Fruit fly (Drosophila melanogaster): Measurements from ENCODE around the gene CG42467.
A peak's percentile ranks its signal among the peaks of the same experiment; 100 is the strongest.

CG42467 gene

DNA sequence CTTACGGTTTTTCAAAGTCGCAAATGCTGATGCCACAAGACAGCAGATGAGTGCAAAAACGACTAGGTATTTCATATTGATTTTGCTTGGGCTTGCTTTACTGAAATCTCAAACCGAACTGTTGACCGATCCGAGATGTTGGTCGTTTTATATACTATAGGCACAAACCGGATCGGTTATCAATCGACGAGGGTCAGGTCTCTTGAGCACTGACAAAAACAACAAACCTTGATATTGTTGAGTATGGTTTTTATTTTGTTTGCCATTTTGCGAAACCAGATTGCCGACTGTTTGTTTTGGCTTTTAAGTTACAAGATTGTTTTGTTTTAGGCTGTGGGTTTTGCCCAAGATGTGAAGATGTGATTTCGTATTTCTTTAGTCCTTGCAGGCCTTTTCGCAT, 8.6 kb upstream of the CG42467 start, which contains the start of gene CG16704:
Gene CG16704 (minus strand): TSS at position 122 of the 400 bp plus-strand sequence.
- TF ChIP-seq Rel (GFP tag; optimal IDR thresholded peaks at IDR 0.05) (no peak), Rel (tag; optimal IDR thresholded peaks at IDR 0.05) (peak; percentile 23), br (GFP tag; optimal IDR thresholded peaks at IDR 0.05) (no peak)

DNA sequence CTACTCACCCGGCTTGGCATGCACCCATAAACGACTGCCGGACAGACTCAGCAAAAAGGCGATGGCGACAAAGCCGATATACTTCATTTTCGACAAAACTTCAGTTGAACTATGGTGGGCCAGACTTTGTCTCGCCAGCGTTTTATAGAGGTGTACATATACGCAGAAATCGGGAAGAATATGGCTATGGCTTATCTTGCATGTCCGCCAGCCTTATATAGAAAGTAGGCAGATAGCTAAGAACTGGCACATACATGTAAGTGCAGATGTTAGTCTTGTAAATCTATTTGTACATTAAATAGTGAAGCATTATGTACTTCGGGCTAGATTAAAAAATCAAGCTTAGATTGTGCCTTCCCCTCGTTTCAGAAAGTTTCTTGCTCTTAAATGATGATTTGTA, 8.0 kb upstream of the CG42467 start, which contains the start of gene CG3513:
Gene CG3513 (minus strand): TSS at position 101 of the 400 bp plus-strand sequence.
- TF ChIP-seq CrebA (GFP tag; optimal IDR thresholded peaks at IDR 0.05; ENCODE audit: borderline replicate concordance), result no peak
- no peak for TF ChIP-seq tai (GFP tag; optimal IDR thresholded peaks at IDR 0.05)
- no peak for TF ChIP-seq CG9705 (GFP tag; optimal IDR thresholded peaks at IDR 0.05)
- TF ChIP-seq fru (GFP tag; optimal IDR thresholded peaks at IDR 0.05), result no peak
- TF ChIP-seq ey (GFP tag; optimal IDR thresholded peaks at IDR 0.05), result no peak
- TF ChIP-seq psq (GFP tag; optimal IDR thresholded peaks at IDR 0.05), result no peak
- no peak for TF ChIP-seq dl (GFP tag; optimal IDR thresholded peaks at IDR 0.05; ENCODE audit: insufficient read depth in 1 of 2, partially characterized antibody in 2 of 2)
- no peak for TF ChIP-seq pan (optimal IDR thresholded peaks at IDR 0.05)
- TF ChIP-seq Dfd (GFP tag; optimal IDR thresholded peaks at IDR 0.05), result no peak
- no peak for TF ChIP-seq HLH106 (tag; optimal IDR thresholded peaks at IDR 0.05)
- TF ChIP-seq Hr78 (GFP tag; optimal IDR thresholded peaks at IDR 0.05), result no peak
- TF ChIP-seq dmrt93B (GFP tag; optimal IDR thresholded peaks at IDR 0.05), result no peak
- no peak for TF ChIP-seq N (GFP tag; optimal IDR thresholded peaks at IDR 0.05)
- TF ChIP-seq brk (GFP tag; optimal IDR thresholded peaks at IDR 0.05), result no peak

DNA sequence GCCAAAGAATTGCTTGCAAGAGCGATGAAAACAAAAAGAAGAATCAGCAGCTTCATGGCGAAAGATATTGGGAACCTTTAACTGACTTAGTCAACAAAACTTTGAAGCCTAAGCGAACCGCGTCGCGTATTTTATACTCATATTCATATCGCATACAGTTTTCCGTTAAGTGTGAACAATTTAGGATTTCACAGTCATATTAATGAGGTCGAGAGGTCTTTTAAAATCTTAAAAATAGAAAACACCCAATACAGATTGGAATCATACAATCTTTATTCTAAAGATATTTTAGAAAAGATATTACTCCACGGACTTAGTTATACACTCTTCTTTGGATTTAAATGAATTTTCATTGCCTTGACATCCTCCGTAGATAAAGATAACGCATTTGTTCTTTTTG, 7.3 kb upstream of the CG42467 start, which contains the start of gene Acp24A4:
Gene Acp24A4 (minus strand): TSS at position 101 of the 400 bp plus-strand sequence.
- TF ChIP-seq dsf (GFP tag; optimal IDR thresholded peaks at IDR 0.05; ENCODE audit: borderline replicate concordance) (no peak), HLH106 (tag; optimal IDR thresholded peaks at IDR 0.05) (no peak), pan (optimal IDR thresholded peaks at IDR 0.05) (no peak), ey (GFP tag; optimal IDR thresholded peaks at IDR 0.05) (no peak), Myc (optimal IDR thresholded peaks at IDR 0.05) (no peak), psq (GFP tag; optimal IDR thresholded peaks at IDR 0.05) (no peak), CG32264 (GFP tag; optimal IDR thresholded peaks at IDR 0.05) (no peak), CrebA (GFP tag; optimal IDR thresholded peaks at IDR 0.05; ENCODE audit: borderline replicate concordance) (no peak), fru (GFP tag; optimal IDR thresholded peaks at IDR 0.05) (no peak), dmrt93B (GFP tag; optimal IDR thresholded peaks at IDR 0.05) (no peak), N (GFP tag; optimal IDR thresholded peaks at IDR 0.05) (no peak), CG9705 (GFP tag; optimal IDR thresholded peaks at IDR 0.05) (no peak), Hr78 (GFP tag; optimal IDR thresholded peaks at IDR 0.05) (no peak), Mio (GFP tag; optimal IDR thresholded peaks at IDR 0.05) (no peak), usp (GFP tag; optimal IDR thresholded peaks at IDR 0.05) (no peak), tai (GFP tag; optimal IDR thresholded peaks at IDR 0.05) (no peak)

- TF ChIP-seq Myc (optimal IDR thresholded peaks at IDR 0.05) (no peak), CG9705 (GFP tag; optimal IDR thresholded peaks at IDR 0.05) (no peak), N (GFP tag; optimal IDR thresholded peaks at IDR 0.05) (no peak), pan (optimal IDR thresholded peaks at IDR 0.05) (no peak), h (GFP tag; optimal IDR thresholded peaks at IDR 0.05) (no peak), sage (GFP tag; optimal IDR thresholded peaks at IDR 0.05) (no peak), Rel (GFP tag; optimal IDR thresholded peaks at IDR 0.05) (no peak), Rel (tag; optimal IDR thresholded peaks at IDR 0.05) (no peak), Vsx2 (GFP tag; optimal IDR thresholded peaks at IDR 0.05; ENCODE audit: partially characterized antibody) (no peak), psq (GFP tag; optimal IDR thresholded peaks at IDR 0.05) (no peak), Hnf4 (GFP tag; optimal IDR thresholded peaks at IDR 0.05) (no peak), lola (GFP tag; optimal IDR thresholded peaks at IDR 0.05) (no peak), OdsH (GFP tag; optimal IDR thresholded peaks at IDR 0.05) (no peak), CrebA (GFP tag; optimal IDR thresholded peaks at IDR 0.05; ENCODE audit: borderline replicate concordance) (no peak), dl (GFP tag; optimal IDR thresholded peaks at IDR 0.05; ENCODE audit: insufficient read depth in 1 of 2, partially characterized antibody in 2 of 2) (no peak), tai (GFP tag; optimal IDR thresholded peaks at IDR 0.05) (no peak)
These were observed 6.2 kb upstream of the CG42467 start, which contains the start of gene CG43165 for dm6 chr2L:3694920-3695319. Gene CG43165 (minus strand): TSS chr2L:3695020.

- TF ChIP-seq ey (GFP tag; optimal IDR thresholded peaks at IDR 0.05) (no peak), Rel (GFP tag; optimal IDR thresholded peaks at IDR 0.05) (no peak), Rel (tag; optimal IDR thresholded peaks at IDR 0.05) (peak; percentile 96)
These were observed 5.7 kb upstream of the CG42467 start, which contains the start of gene CG16713 for dm6 chr2L:3695361-3695818. Gene CG16713 (minus strand): TSS chr2L:3695411.

dm6 chr2L:3696438-3696837, 4.7 kb upstream of the CG42467 start, which contains the start of gene IM33:
Gene IM33 (minus strand): TSS chr2L:3696658.
- TF ChIP-seq GATAd (GFP tag; optimal IDR thresholded peaks at IDR 0.05), result no peak

Measured in whole organism, wandering third instar larva.